Worm (Caenorhabditis elegans) whole organism, early embryonic: Measurements from ENCODE around the gene mrps-31.

Source experiments
- aly-1 ChIP-seq: sonication (generic microtip); optimal IDR thresholded peaks from 2 replicates; lab custom pipeline; 2016; ENCODE audit warnings: missing genetic modification characterization, missing compliant biosample characterization
- ama-1 ChIP-seq: fragments of 150-350 bp; optimal IDR thresholded peaks from 2 replicates; lab custom pipeline; 2014
- ceh-13 ChIP-seq: fragments of 200-800 bp; sonication (Bioruptor generic); optimal IDR thresholded peaks from 2 replicates; lab custom pipeline; 2018; ENCODE audit warnings: mild to moderate bottlenecking, missing genetic modification characterization, missing compliant biosample characterization
- scrt-1 ChIP-seq: fragments of 200-800 bp; sonication (Bioruptor generic); IDR thresholded peaks from 2 replicates; pipeline ENCODE4 v1.3.6; 2022; ENCODE audit warnings: missing genetic modification characterization, missing compliant biosample characterization
- tra-4 ChIP-seq: sonication (generic microtip); optimal IDR thresholded peaks from 2 replicates; lab custom pipeline; 2017; ENCODE audit warnings: missing genetic modification characterization, missing compliant biosample characterization

ce11 chrIII:3594681-3595080, 35.5 kb downstream of the mrps-31 start:
- no peak for TF ChIP-seq ama-1 (lab: Kevin White, UChicago)
- no peak for TF ChIP-seq ceh-13 (GFP tag; lab: Kevin White, UChicago)
- no peak for TF ChIP-seq aly-1 (tag; lab: Kevin White, UChicago)
- no peak for TF ChIP-seq tra-4 (tag; lab: Kevin White, UChicago)
- TF ChIP-seq scrt-1 (GFP tag; lab: Robert Waterston, UW) = no peak
